Worm (Caenorhabditis elegans): ENCODE data around the gene dur-1.
"Not testable (repeated sequence)": the region's sequence is repeated elsewhere in the genome, so short reads cannot be mapped to it uniquely, and the experiment has no call there.

dur-1 gene

ce11 chrIV:9916224-9916623 is 11.8 kb downstream of the dur-1 start, which contains the start of gene bed-3:
Gene bed-3, plus strand, starts transcription at chrIV:9916524.
- TF ChIP-seq unc-62 (GFP tag; optimal IDR thresholded peaks at IDR 0.05), result no peak

DNA sequence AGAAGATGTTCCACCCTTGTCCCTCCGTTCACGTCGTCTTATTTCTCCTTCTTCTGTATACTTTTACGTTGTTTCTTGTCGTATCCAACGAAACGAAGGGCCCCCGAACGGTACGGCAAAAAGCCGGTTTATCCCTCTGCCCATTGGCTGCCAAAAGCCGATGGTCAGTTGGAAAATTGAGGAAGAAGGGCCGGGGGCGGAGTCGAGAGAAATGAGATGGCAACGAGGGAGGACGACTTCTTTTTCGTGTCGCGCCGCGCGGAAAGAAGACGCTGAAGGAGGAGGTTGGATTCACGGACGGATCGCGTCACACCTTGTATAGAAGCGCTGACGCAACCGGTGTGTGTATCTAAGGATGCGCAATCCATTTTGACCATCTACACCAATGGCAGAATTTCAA is 12.9 kb downstream of the dur-1 start:
- TF ChIP-seq unc-62 (GFP tag; optimal IDR thresholded peaks at IDR 0.05), result no peak

- no peak for TF ChIP-seq unc-62 (GFP tag; optimal IDR thresholded peaks at IDR 0.05)
These were observed 15.0 kb downstream of the dur-1 start for ce11 chrIV:9913064-9913463.

DNA sequence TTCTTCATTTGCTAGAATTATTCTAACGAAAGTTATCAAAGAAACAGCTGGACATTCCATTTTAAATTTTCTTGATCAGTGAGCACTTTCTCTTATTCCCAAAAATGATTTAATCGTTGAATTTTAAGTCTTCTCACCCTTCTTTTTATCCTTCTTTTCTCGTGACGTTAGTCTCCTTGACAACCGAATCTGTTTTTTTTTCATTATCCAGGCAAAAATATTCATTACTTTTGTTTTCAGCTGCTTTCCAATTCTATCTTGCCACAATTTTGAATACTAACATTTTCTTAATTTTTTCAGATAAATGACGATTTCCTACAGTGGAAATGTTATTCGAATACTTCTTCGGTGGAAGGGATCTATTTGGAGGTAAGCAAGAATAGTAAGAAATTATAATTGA is 24.4 kb downstream of the dur-1 start, which contains the start of gene best-13:
Gene best-13 (plus strand): TSS at position 301 of the 400 bp plus-strand sequence.
- TF ChIP-seq unc-62 (GFP tag; optimal IDR thresholded peaks at IDR 0.05), result no peak

DNA sequence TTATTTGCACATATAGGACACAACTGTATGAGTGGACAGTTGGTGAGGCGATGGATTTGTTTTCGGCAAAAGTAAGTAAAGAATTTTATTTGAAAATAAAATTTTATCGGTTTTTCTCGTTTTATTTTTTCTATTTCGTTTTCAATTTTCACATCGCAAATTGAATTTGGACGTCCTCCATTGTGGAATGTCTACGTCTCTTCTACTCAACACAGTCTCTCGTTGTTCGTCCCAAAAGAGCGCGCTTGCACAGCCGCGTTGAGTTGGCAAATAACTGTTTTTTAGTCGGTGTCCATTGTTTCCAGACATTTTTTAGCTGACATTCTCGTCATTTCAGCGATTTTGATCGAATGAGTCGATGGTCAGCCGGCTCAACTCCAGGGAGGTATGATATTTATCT is 28.8 kb downstream of the dur-1 start:
- TF ChIP-seq unc-62 (GFP tag; optimal IDR thresholded peaks at IDR 0.05), result no peak

DNA sequence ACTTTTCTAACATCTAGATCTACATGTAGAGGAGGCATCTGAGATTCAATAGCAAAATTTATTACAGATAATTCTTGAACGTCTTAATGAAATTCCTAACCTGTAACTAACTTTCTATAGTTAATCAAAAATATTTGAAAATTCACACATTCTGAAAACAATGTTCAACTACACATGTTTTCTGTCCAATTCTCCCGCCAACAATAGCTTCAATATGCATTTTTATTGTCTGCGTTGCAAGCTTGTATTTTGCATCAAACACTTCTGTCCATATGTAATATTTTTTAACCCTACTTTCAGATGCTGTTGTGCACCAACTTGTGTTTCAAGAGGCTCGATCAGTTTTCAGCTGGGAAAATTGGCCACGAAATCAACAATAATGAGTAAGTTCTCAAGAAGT is 29.3 kb downstream of the dur-1 start, which contains the start of gene tbc-3:
Gene tbc-3 (plus strand): TSS at position 301 of the 400 bp plus-strand sequence.
- TF ChIP-seq unc-62 (GFP tag; optimal IDR thresholded peaks at IDR 0.05), result no peak

- TF ChIP-seq unc-62 (GFP tag; optimal IDR thresholded peaks at IDR 0.05), result no peak
These were observed 32.9 kb downstream of the dur-1 start, which contains the start of gene ssp-32 for ce11 chrIV:9895088-9895487. Gene ssp-32, plus strand, starts transcription at chrIV:9895388.

- TF ChIP-seq unc-62 (GFP tag; optimal IDR thresholded peaks at IDR 0.05), result not testable (repeated sequence)
These were observed 33.7 kb downstream of the dur-1 start, which contains the start of gene msp-77 for ce11 chrIV:9894331-9894730. Gene msp-77, plus strand, starts transcription at chrIV:9894631.

- not testable (repeated sequence) for TF ChIP-seq unc-62 (GFP tag; optimal IDR thresholded peaks at IDR 0.05)
These were observed 34.4 kb downstream of the dur-1 start, which contains the start of gene sss-1 for ce11 chrIV:9893649-9894048. Gene sss-1, minus strand, starts transcription at chrIV:9893749.

DNA sequence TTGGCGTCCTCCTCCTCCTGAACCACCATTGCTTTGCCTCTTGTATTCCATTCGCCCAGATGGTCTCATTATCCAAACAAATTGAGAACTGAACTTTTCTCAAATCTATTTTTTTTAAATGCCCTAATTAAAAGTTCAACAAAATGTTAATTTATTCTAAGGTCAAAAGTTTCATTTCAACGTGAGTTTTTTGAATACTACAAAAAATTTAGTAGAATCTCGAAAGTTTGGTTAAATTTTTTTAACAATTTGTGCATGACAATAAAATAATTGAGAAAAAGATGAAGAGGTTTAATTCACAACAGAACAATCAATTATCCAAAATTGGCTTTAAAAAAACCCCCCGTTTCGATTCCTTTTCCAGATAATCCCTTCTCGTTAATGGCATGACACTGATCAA is 36.1 kb downstream of the dur-1 start, which contains the start of gene F32B6.4:
Gene F32B6.4 (minus strand): TSS at position 101 of the 400 bp plus-strand sequence.
- TF ChIP-seq unc-62 (GFP tag; optimal IDR thresholded peaks at IDR 0.05), result no peak

DNA sequence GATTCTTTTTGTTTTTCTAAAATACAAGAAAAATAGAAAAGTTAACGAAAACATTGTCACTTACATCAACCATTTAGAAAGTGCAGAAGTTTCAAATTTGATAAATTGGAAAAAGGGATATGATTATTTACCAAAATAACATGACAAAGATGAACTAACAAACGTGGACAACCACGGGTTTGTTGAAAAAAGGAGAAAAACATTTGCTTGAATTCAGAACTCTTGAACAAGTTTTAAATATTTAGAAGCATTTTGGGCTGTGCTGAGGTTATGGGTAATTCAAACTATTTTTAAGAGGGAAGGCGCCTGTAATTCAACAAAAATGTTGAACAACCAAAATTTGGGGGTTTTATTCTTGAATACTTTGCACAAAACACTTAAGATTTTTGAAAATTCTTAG is 38.2 kb downstream of the dur-1 start, which contains the start of gene ttbk-3:
Gene ttbk-3 (minus strand): TSS at position 101 of the 400 bp plus-strand sequence.
- no peak for TF ChIP-seq unc-62 (GFP tag; optimal IDR thresholded peaks at IDR 0.05)

ce11 chrIV:9884257-9884656 is 43.8 kb downstream of the dur-1 start, which contains the start of the genes prp-18 and mccc-1:
Gene prp-18, minus strand, starts transcription at chrIV:9884383.
Gene mccc-1, plus strand, starts transcription at chrIV:9884570.
- TF ChIP-seq unc-62 (GFP tag; optimal IDR thresholded peaks at IDR 0.05), result no peak

DNA sequence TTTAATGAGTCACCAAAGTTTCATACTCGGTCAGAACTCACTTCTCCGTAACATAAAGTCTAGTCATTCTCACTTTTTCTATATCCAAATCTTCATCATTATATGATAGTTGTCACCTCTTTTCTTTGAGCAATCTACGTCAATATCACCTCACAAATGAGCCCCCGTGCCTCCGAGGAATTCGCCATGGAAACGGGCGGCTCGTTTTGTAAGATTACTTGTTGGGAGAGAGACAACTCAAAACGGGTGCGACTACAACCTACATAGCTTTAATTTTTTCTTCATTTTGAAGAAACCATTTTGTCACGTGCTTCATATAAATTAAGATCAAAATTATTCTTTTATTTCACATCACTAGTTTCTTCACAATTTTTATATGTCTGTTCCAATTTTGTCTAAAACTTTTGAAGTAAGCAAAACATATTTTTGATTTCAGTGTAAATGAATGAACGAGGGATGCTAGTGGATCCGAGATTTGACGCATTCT is 49.1 kb downstream of the dur-1 start, which contains the start of gene nhr-4:
Gene nhr-4 (plus strand): TSS at position 437 of the 487 bp plus-strand sequence.
- TF ChIP-seq unc-62 (GFP tag; optimal IDR thresholded peaks at IDR 0.05), result no peak

- TF ChIP-seq unc-62 (GFP tag; optimal IDR thresholded peaks at IDR 0.05), result no peak
These were observed 52.4 kb downstream of the dur-1 start for ce11 chrIV:9875646-9876045.

DNA sequence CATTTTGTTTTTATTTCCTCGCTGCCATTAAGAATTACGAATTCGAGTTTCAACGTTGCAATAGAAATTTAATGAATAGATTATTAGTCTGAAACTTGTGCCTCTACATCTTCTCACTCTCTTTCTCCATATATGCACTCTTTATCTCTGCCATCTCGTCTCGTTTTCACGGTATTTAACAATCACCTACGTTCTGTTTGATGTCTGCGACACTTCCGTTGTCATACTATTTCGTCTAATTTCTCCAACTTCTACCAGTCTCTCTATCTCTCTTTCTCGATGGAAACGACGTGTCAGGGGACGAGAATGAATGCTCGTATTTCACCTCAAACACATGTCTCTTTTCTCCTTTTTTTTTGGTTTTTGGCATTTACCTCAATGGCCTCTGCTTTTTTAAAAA is 54.2 kb downstream of the dur-1 start:
- TF ChIP-seq unc-62 (GFP tag; optimal IDR thresholded peaks at IDR 0.05), result no peak

- TF ChIP-seq unc-62 (GFP tag; optimal IDR thresholded peaks at IDR 0.05), result no peak
These were observed 55.2 kb downstream of the dur-1 start for ce11 chrIV:9872786-9873185.

DNA sequence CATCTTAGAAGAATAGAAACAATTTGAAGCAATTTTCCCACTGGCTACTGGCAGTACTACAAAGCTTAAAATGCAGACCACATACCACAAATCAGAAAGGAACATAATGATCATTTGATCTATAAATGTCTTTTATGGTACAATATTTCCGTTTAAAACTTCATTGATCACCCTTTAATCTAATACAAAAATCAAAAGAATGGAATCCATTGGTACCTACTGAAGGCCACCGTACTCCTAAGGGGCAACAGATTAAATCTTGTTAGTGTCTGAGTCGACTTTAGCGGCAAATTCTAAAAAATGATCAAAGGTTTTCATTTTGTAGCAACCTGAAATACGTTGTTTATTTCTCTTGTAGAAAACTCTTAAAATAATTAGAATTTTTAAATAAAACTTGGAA is 55.8 kb downstream of the dur-1 start:
- no peak for TF ChIP-seq unc-62 (GFP tag; optimal IDR thresholded peaks at IDR 0.05)
